Fruit fly (Drosophila melanogaster) whole organism: ENCODE results near the gene Sytbeta.

Source experiments
- pan ChIP-seq: fragments of >200 bp; optimal IDR thresholded peaks from 2 replicates; lab custom pipeline; 2017
- psq ChIP-seq: fragments of >200 bp; optimal IDR thresholded peaks from 2 replicates; lab custom pipeline; 2017

DNA sequence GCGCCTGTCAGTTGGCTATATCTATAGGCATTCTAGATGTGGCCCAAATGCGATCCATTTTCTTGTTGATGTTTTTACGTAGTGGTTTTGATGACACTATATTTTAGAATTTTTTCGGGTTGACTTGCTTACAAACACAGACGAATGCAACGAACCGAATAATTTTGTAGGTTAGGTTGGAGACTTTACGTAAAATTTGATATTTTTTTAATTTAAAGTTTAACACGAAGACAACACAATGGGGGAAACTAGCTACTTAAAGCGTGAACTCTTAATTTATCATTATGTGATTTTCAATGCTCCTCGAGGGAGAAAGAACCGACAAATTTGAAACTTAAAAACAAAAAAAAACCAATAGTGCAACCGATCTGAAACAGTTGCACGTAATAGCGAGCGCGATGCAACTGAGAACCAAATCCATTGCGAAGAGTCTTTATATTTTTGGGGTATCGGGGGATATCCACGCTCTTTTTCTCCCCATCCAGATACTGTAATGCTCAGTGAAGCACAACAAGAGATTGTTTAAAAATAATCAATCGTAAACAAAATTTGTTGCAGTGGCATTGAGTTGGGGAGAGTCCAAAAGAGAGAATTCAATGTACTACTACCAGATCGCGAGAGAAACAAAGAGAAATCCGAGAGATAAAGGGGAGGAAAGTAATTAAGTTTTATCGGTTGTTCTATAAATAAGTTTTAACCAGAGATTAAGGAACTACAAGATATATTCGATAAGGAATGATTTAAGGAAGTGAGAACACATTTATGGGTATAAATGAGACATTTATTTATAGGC lies 25.3 kb upstream of the Sytbeta start:
- TF ChIP-seq psq (lab: Kevin White, UChicago): no peak
- no peak for TF ChIP-seq pan (lab: Kevin White, UChicago)
